Fruit fly (Drosophila melanogaster) whole organism, embryonic: ENCODE results near the gene CG3529.
A peak's percentile ranks its signal among the peaks of the same experiment; 100 is the strongest.

ENCODE experiments used
- Ada2b ChIP-seq: fragments of 200-800 bp; sonication (Bioruptor generic); IDR thresholded peaks from 2 replicates; pipeline ENCODE4 v1.3.6; 2022; ENCODE audit warnings: missing biosample characterization, missing genetic modification characterization
- CG1024 ChIP-seq: fragments of 200-800 bp; sonication (Bioruptor generic); IDR thresholded peaks from 2 replicates; pipeline ENCODE4 v1.3.6; 2022; ENCODE audit warnings: missing biosample characterization, missing genetic modification characterization
- CG10431 ChIP-seq: fragments of 200-800 bp; sonication (Bioruptor generic); optimal IDR thresholded peaks from 3 replicates; lab custom pipeline; 2018; ENCODE audit warnings: missing biosample characterization, mild to moderate bottlenecking, missing genetic modification characterization
- CG12744 ChIP-seq: fragments of 200-800 bp; sonication (Bioruptor generic); optimal IDR thresholded peaks from 2 replicates; lab custom pipeline; 2016; ENCODE audit warnings: missing biosample characterization, missing genetic modification characterization
- CG12769 ChIP-seq: fragments of 200-800 bp; sonication (Bioruptor generic); optimal IDR thresholded peaks from 2 replicates; lab custom pipeline; 2019; ENCODE audit warnings: missing biosample characterization, mild to moderate bottlenecking, missing genetic modification characterization, moderate library complexity
- CG13123 ChIP-seq: fragments of 200-800 bp; sonication (Bioruptor generic); optimal IDR thresholded peaks from 2 replicates; lab custom pipeline; 2016; ENCODE audit warnings: missing biosample characterization, missing genetic modification characterization
- CG14710 ChIP-seq: fragments of 200-800 bp; sonication (Bioruptor generic); optimal IDR thresholded peaks from 3 replicates; lab custom pipeline; 2019; ENCODE audit warnings: missing biosample characterization, mild to moderate bottlenecking, missing genetic modification characterization, moderate library complexity
- CG14860 ChIP-seq: fragments of 200-800 bp; sonication (Bioruptor generic); IDR thresholded peaks from 3 replicates; pipeline ENCODE4 v1.3.6; 2022; ENCODE audit warnings: missing biosample characterization, missing genetic modification characterization; ENCODE audit not compliant: partially characterized antibody
- CG15011 ChIP-seq: fragments of 200-800 bp; sonication (Bioruptor generic); optimal IDR thresholded peaks from 3 replicates; lab custom pipeline; 2018; ENCODE audit warnings: missing biosample characterization, mild to moderate bottlenecking, missing genetic modification characterization
- CG15073 ChIP-seq: fragments of 200-800 bp; sonication (Bioruptor generic); optimal IDR thresholded peaks from 2 replicates; lab custom pipeline; 2016; ENCODE audit warnings: missing biosample characterization, missing genetic modification characterization
- CG15601 ChIP-seq: fragments of 200-800 bp; sonication (Bioruptor generic); optimal IDR thresholded peaks from 3 replicates; lab custom pipeline; 2019; ENCODE audit warnings: missing biosample characterization, mild to moderate bottlenecking, missing genetic modification characterization, moderate library complexity
- CG17568 ChIP-seq: fragments of 200-800 bp; sonication (Bioruptor generic); optimal IDR thresholded peaks from 2 replicates; lab custom pipeline; 2018; ENCODE audit warnings: missing biosample characterization, mild to moderate bottlenecking, missing genetic modification characterization, moderate library complexity
- CG18011 ChIP-seq: fragments of 200-800 bp; sonication (Bioruptor generic); optimal IDR thresholded peaks from 2 replicates; lab custom pipeline; 2017; ENCODE audit warnings: missing biosample characterization, missing genetic modification characterization, mild to moderate bottlenecking, moderate library complexity, missing genotype
- CG1832 ChIP-seq: fragments of 200-800 bp; sonication (Bioruptor generic); optimal IDR thresholded peaks from 2 replicates; lab custom pipeline; 2017; ENCODE audit warnings: missing biosample characterization, mild to moderate bottlenecking, missing genetic modification characterization, inconsistent platforms
- CG30020 ChIP-seq: fragments of 200-800 bp; optimal IDR thresholded peaks from 2 replicates; lab custom pipeline; 2019; ENCODE audit warnings: missing biosample characterization, mild to moderate bottlenecking, missing genetic modification characterization, moderate library complexity
- CG34422 ChIP-seq: fragments of 200-800 bp; sonication (Bioruptor generic); IDR thresholded peaks from 3 replicates; pipeline ENCODE4 v1.3.6; 2022; ENCODE audit warnings: missing biosample characterization, missing genetic modification characterization
- CG3726 ChIP-seq: fragments of 200-800 bp; sonication (Bioruptor generic); IDR thresholded peaks from 3 replicates; pipeline ENCODE4, ENCODE4 v1.3.6; 2022; ENCODE audit warnings: missing biosample characterization, missing genetic modification characterization
- CG7745 ChIP-seq: fragments of 200-800 bp; sonication (Bioruptor generic); optimal IDR thresholded peaks from 2 replicates; lab custom pipeline; 2018; ENCODE audit warnings: missing biosample characterization, mild to moderate bottlenecking, missing genetic modification characterization, moderate library complexity
- CG9932 ChIP-seq: fragments of 200-800 bp; sonication (Bioruptor generic); IDR thresholded peaks from 2 replicates; pipeline ENCODE4 v1.3.6; 2022; ENCODE audit warnings: missing biosample characterization, missing genetic modification characterization
- Dip2 ChIP-seq: fragments of 200-800 bp; sonication (Bioruptor generic); IDR thresholded peaks from 2 replicates; pipeline ENCODE4 v1.3.6; 2022; ENCODE audit warnings: missing biosample characterization, missing genetic modification characterization
- Dll ChIP-seq: fragments of 200-800 bp; sonication (Bioruptor generic); IDR thresholded peaks from 4 replicates; pipeline ENCODE4 v1.3.6; 2022; ENCODE audit warnings: missing biosample characterization, missing genetic modification characterization; ENCODE audit not compliant: partially characterized antibody
- Hand ChIP-seq: fragments of 200-800 bp; sonication (Bioruptor generic); optimal IDR thresholded peaks from 2 replicates; lab custom pipeline; 2017; ENCODE audit warnings: mild to moderate bottlenecking, missing biosample characterization, missing genetic modification reagents, missing genetic modification characterization
- Max ChIP-seq: fragments of 200-800 bp; sonication (Bioruptor generic); optimal IDR thresholded peaks from 2 replicates; lab custom pipeline; 2016; ENCODE audit warnings: missing biosample characterization, mild to moderate bottlenecking, missing genetic modification characterization
- Meics ChIP-seq: fragments of 200-800 bp; sonication (Bioruptor generic); optimal IDR thresholded peaks from 2 replicates; lab custom pipeline; 2017; ENCODE audit warnings: missing biosample characterization, mild to moderate bottlenecking, missing genetic modification characterization
- Vsx1 ChIP-seq: fragments of 200-800 bp; sonication (Bioruptor generic); optimal IDR thresholded peaks from 2 replicates; lab custom pipeline; 2017; ENCODE audit warnings: missing biosample characterization, mild to moderate bottlenecking, missing genetic modification characterization, missing genetic modification reagents
- Xrp1 ChIP-seq: fragments of 200-800 bp; sonication (Bioruptor generic); IDR thresholded peaks from 2 replicates; pipeline ENCODE4 v1.3.6; 2022; ENCODE audit warnings: missing biosample characterization, missing genetic modification characterization
- abd-A ChIP-seq: fragments of 200-800 bp; sonication (Bioruptor generic); optimal IDR thresholded peaks from 3 replicates; lab custom pipeline; 2019; ENCODE audit warnings: missing biosample characterization, mild to moderate bottlenecking, missing genetic modification characterization, moderate library complexity
- ap ChIP-seq: fragments of 200-800 bp; sonication (Bioruptor generic); IDR thresholded peaks from 2 replicates; pipeline ENCODE4 v1.3.6; 2022; ENCODE audit warnings: missing biosample characterization, missing genetic modification characterization
- az2 ChIP-seq: fragments of 200-800 bp; sonication (Bioruptor generic); optimal IDR thresholded peaks from 3 replicates; lab custom pipeline; 2016; ENCODE audit warnings: missing biosample characterization, missing genetic modification characterization
- bigmax ChIP-seq: fragments of 200-800 bp; sonication (Bioruptor generic); optimal IDR thresholded peaks from 2 replicates; lab custom pipeline; 2018; ENCODE audit warnings: missing biosample characterization, mild to moderate bottlenecking, missing genetic modification characterization
- cg ChIP-seq: fragments of 200-800 bp; sonication (Bioruptor generic); optimal IDR thresholded peaks from 3 replicates; lab custom pipeline; 2019; ENCODE audit warnings: missing biosample characterization, mild to moderate bottlenecking, missing genetic modification characterization, moderate library complexity
- crc ChIP-seq: fragments of 200-800 bp; sonication (Bioruptor generic); optimal IDR thresholded peaks from 2 replicates; lab custom pipeline; 2016; ENCODE audit warnings: missing biosample characterization, missing genetic modification characterization
- danr ChIP-seq: fragments of 200-800 bp; sonication (Bioruptor generic); IDR thresholded peaks from 2 replicates; pipeline ENCODE4 v1.3.6; 2022; ENCODE audit warnings: missing biosample characterization, missing genetic modification characterization
- exex ChIP-seq: fragments of 200-800 bp; sonication (Bioruptor generic); optimal IDR thresholded peaks from 4 replicates; lab custom pipeline; 2018; ENCODE audit warnings: missing biosample characterization, mild to moderate bottlenecking, missing genetic modification characterization, moderate library complexity
- gsb ChIP-seq: fragments of 200-800 bp; sonication (Bioruptor generic); IDR thresholded peaks from 2 replicates; pipeline ENCODE4 v1.3.6; 2022; ENCODE audit warnings: missing biosample characterization, missing genetic modification characterization
- ham ChIP-seq: fragments of 200-800 bp; sonication (Bioruptor generic); IDR thresholded peaks from 2 replicates; pipeline ENCODE4 v1.3.6; 2022; ENCODE audit warnings: missing biosample characterization, missing genetic modification characterization
- inv ChIP-seq: fragments of 200-800 bp; sonication (Bioruptor generic); IDR thresholded peaks from 2 replicates; pipeline ENCODE4 v1.3.6; 2022; ENCODE audit warnings: missing biosample characterization, missing genetic modification characterization; ENCODE audit not compliant: partially characterized antibody
- kay ChIP-seq: fragments of 200-800 bp; sonication (Bioruptor generic); optimal IDR thresholded peaks from 2 replicates; lab custom pipeline; 2016; ENCODE audit warnings: missing biosample characterization, missing genetic modification characterization
- luna ChIP-seq: fragments of 200-800 bp; sonication (Bioruptor generic); optimal IDR thresholded peaks from 2 replicates; lab custom pipeline; 2016; ENCODE audit warnings: missing biosample characterization, missing genetic modification characterization
- pho ChIP-seq: fragments of 200-800 bp; sonication (Bioruptor generic); optimal IDR thresholded peaks from 2 replicates; lab custom pipeline; 2016; ENCODE audit warnings: missing biosample characterization, missing genetic modification characterization
- pnt ChIP-seq: fragments of 200-800 bp; sonication (Bioruptor generic); optimal IDR thresholded peaks from 3 replicates; lab custom pipeline; 2016; ENCODE audit warnings: missing biosample characterization, missing genetic modification characterization
- ro ChIP-seq: fragments of 200-800 bp; sonication (Bioruptor generic); IDR thresholded peaks from 2 replicates; pipeline ENCODE4 v1.3.6; 2022; ENCODE audit warnings: missing biosample characterization, missing genetic modification characterization
- run ChIP-seq: fragments of 200-800 bp; sonication (Bioruptor generic); optimal IDR thresholded peaks from 3 replicates; lab custom pipeline; 2018; ENCODE audit warnings: missing biosample characterization, mild to moderate bottlenecking, missing genetic modification characterization
- sima ChIP-seq: fragments of 200-800 bp; sonication (Bioruptor generic); optimal IDR thresholded peaks from 2 replicates; lab custom pipeline; 2016; ENCODE audit warnings: missing biosample characterization, missing genetic modification characterization
- so ChIP-seq: fragments of 200-800 bp; sonication (Bioruptor generic); IDR thresholded peaks from 3 replicates; pipeline ENCODE4 v1.3.6; 2022; ENCODE audit warnings: missing biosample characterization, missing genetic modification characterization
- tin ChIP-seq: fragments of 200-800 bp; sonication (Bioruptor generic); optimal IDR thresholded peaks from 3 replicates; lab custom pipeline; 2016; ENCODE audit warnings: missing biosample characterization, missing genetic modification characterization
- tna ChIP-seq: fragments of 200-800 bp; sonication (Bioruptor generic); IDR thresholded peaks from 2 replicates; pipeline ENCODE4 v1.3.6; 2022; ENCODE audit warnings: missing biosample characterization, missing genetic modification characterization; ENCODE audit not compliant: partially characterized antibody
- tx ChIP-seq: fragments of 200-800 bp; sonication (Bioruptor generic); optimal IDR thresholded peaks from 2 replicates; lab custom pipeline; 2016; ENCODE audit warnings: missing biosample characterization, missing genetic modification characterization
- wdn ChIP-seq: fragments of 200-800 bp; sonication (Bioruptor generic); IDR thresholded peaks from 2 replicates; pipeline ENCODE4 v1.3.6; 2022; ENCODE audit warnings: missing biosample characterization, missing genetic modification characterization
- zen ChIP-seq: fragments of 200-800 bp; sonication (Bioruptor generic); optimal IDR thresholded peaks from 3 replicates; lab custom pipeline; 2018; ENCODE audit warnings: missing biosample characterization, mild to moderate bottlenecking, missing genetic modification characterization, moderate library complexity
- zfh1 ChIP-seq: fragments of 200-800 bp; sonication (Bioruptor generic); IDR thresholded peaks from 3 replicates; pipeline ENCODE4 v1.3.6; 2022; ENCODE audit warnings: missing biosample characterization, missing genetic modification characterization

CG3529 gene

DNA sequence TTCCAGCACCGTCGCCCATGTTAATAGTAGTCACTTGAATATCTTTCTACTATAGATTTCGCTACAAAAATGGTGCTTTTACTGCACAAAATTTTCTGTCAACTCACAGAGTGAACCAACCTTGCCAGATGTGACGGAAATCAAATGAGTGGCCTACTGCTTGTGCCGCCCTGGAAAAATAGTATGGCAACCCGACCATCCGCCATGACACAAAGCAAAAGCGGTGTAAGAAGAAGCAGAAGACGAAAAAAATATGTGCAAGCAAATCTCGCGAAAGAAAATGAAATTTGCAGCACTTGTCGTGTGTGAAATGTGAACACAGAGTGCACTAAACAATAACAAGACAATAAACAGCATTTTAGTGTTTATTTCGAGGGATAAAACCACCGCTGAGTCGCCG, 30.2 kb downstream of the CG3529 start, which contains the start of the genes Uch-L5 and Jarid2 (continued):
- TF ChIP-seq danr (no peak), Hand (no peak), inv (GFP tag; lab: Robert Waterston, UW) (peak; percentile 41; the same call in 1 of the 2 replicates), CG30020 (tag; lab: Kevin White, UChicago) (peak; percentile 43), crc (GFP tag; lab: Kevin White, UChicago) (peak; percentile 39), CG12769 (no peak), Xrp1 (peak; percentile 47; the same call in 1 of the 2 replicates), CG14710 (tag; lab: Kevin White, UChicago) (peak; percentile 68), CG9932 (peak; percentile 23; the same call in 1 of the 2 replicates), CG15011 (GFP tag; lab: Kevin White, UChicago) (no peak), exex (no peak), Dip2 (GFP tag; lab: Robert Waterston, UW) (no peak), CG3726 (GFP tag; lab: Robert Waterston, UW) (no peak), bigmax (GFP tag; lab: Kevin White, UChicago) (peak; percentile 53), gsb (no peak), CG18011 (GFP tag; lab: Kevin White, UChicago) (peak; percentile 46), run (tag; lab: Kevin White, UChicago) (no peak), pnt (GFP tag; lab: Kevin White, UChicago) (peak; percentile 57), CG13123 (GFP tag; lab: Kevin White, UChicago) (peak; percentile 41), CG17568 (GFP tag; lab: Kevin White, UChicago) (no peak), tna (GFP tag; lab: Robert Waterston, UW) (no peak), sima (GFP tag; lab: Kevin White, UChicago) (no peak), CG1024 (GFP tag; lab: Robert Waterston, UW) (no peak), abd-A (tag; lab: Kevin White, UChicago) (no peak), CG10431 (GFP tag; lab: Kevin White, UChicago) (no peak), ham (GFP tag; lab: Robert Waterston, UW) (no peak), Vsx1 (GFP tag; lab: Kevin White, UChicago) (no peak), CG12744 (peak; percentile 11), Meics (GFP tag; lab: Kevin White, UChicago) (peak; percentile 57), Ada2b (GFP tag; lab: Robert Waterston, UW) (no peak), tx (GFP tag; lab: Kevin White, UChicago) (peak; percentile 8), luna (GFP tag; lab: Kevin White, UChicago) (no peak), ap (GFP tag; lab: Robert Waterston, UW) (no peak), wdn (peak; percentile 47; the same call in 1 of the 2 replicates), CG15601 (tag; lab: Kevin White, UChicago) (peak; percentile 22), CG34422 (peak; percentile 83; the same call in 2 of the 3 replicates), kay (peak; percentile 51), Dll (0 out of 4 replicates have a peak, but pooled peaks have one; percentile 24), Max (GFP tag; lab: Kevin White, UChicago) (peak; percentile 52), az2 (GFP tag; lab: Kevin White, UChicago) (peak; percentile 28), CG1832 (no peak), CG14860 (GFP tag; lab: Robert Waterston, UW) (no peak), pho (GFP tag; lab: Kevin White, UChicago) (peak; percentile 51), CG15073 (GFP tag; lab: Kevin White, UChicago) (no peak), zfh1 (GFP tag; lab: Robert Waterston, UW) (no peak), ro (GFP tag; lab: Robert Waterston, UW) (no peak), tin (GFP tag; lab: Kevin White, UChicago) (peak; percentile 42), cg (GFP tag; lab: Kevin White, UChicago) (peak; percentile 7), so (no peak), CG7745 (tag; lab: Kevin White, UChicago) (no peak), zen (tag; lab: Kevin White, UChicago) (peak; percentile 38)
